Worm (Caenorhabditis elegans): Measurements from ENCODE around the gene srg-61.

Gene srg-61

DNA sequence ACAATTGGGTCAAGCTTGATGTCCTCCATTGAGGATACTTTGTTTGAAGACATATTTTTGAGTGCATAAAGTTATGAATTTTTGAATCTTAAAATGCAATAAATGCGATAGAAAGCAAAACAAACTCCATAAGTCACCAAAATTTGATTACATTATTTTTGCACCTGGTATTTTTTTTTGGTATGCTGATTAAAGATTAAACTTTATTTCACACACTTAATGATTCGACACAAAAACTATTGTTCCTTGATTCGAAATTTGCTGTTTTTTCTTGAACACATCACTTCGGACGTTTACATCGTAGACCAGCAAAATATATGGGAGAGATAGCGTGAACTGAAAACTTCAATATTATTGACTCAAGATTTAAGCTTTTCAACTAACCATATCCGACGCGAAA lies at the start of gene srg-61:
TSS of gene srg-61 (minus strand) at position 101 of the 400 bp plus-strand sequence.
- TF ChIP-seq nhr-11 (tag; optimal IDR thresholded peaks at IDR 0.05) (no peak), npax-4 (tag; optimal IDR thresholded peaks at IDR 0.05) (no peak), pha-2 (tag; optimal IDR thresholded peaks at IDR 0.05) (no peak), sox-4 (tag; optimal IDR thresholded peaks at IDR 0.05) (no peak), rnt-1 (tag; optimal IDR thresholded peaks at IDR 0.05) (no peak), ceh-2 (tag; optimal IDR thresholded peaks at IDR 0.05) (no peak), sdc-2 (tag; optimal IDR thresholded peaks at IDR 0.05) (no peak), ref-2 (tag; optimal IDR thresholded peaks at IDR 0.05) (no peak), dmd-4 (tag; optimal IDR thresholded peaks at IDR 0.05; ENCODE audit: borderline replicate concordance) (no peak)

DNA sequence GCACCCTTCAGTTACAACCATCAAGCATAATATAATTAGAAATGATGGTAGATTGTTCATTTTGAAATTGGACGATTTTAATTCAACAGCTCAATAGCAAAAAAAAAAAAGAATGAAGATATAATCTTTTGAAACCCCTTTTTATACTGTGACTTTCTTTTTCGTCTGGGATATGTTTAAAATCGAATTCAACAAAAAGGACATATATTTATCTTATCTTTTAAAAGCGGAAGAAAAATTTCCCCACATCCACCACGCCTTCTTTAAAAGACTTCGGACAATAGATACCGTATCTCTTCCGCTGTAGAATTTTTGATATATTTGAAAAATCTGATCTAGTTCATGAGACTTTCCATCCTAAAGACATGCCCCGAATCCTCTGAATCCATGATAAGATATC lies 40.7 kb upstream of the srg-61 start, which contains the start of gene R05D8.11:
TSS of gene R05D8.11 (minus strand) at position 101 of the 400 bp plus-strand sequence.
- no peak for TF ChIP-seq dve-1 (tag; optimal IDR thresholded peaks at IDR 0.05)
- TF ChIP-seq ceh-19 (GFP tag; optimal IDR thresholded peaks at IDR 0.05), result no peak
- TF ChIP-seq C38D4.7 (GFP tag; optimal IDR thresholded peaks at IDR 0.05), result no peak
- TF ChIP-seq unc-42 (tag; optimal IDR thresholded peaks at IDR 0.05), result no peak
- no peak for TF ChIP-seq elt-4 (tag; optimal IDR thresholded peaks at IDR 0.05)

- TF ChIP-seq hlh-13 (GFP tag; optimal IDR thresholded peaks at IDR 0.05) (no peak), npax-4 (tag; optimal IDR thresholded peaks at IDR 0.05) (no peak), pha-2 (tag; optimal IDR thresholded peaks at IDR 0.05) (no peak), Y22D7AL.16 (tag; optimal IDR thresholded peaks at IDR 0.05) (no peak), sox-4 (tag; optimal IDR thresholded peaks at IDR 0.05) (no peak), ceh-14 (tag; optimal IDR thresholded peaks at IDR 0.05) (no peak), C08G9.2 (tag; optimal IDR thresholded peaks at IDR 0.05) (no peak), nhr-232 (tag; optimal IDR thresholded peaks at IDR 0.05) (no peak), ztf-16 (tag; optimal IDR thresholded peaks at IDR 0.05) (no peak), ceh-19 (GFP tag; optimal IDR thresholded peaks at IDR 0.05) (no peak), che-1 (tag; optimal IDR thresholded peaks at IDR 0.05) (no peak), madf-2 (tag; optimal IDR thresholded peaks at IDR 0.05) (no peak)
Observed at ce11 chrV:2774042-2774441, 33.9 kb upstream of the srg-61 start, which contains the start of gene srj-18. Gene srj-18, plus strand, starts transcription at chrV:2774342.

- TF ChIP-seq ceh-22 (tag; optimal IDR thresholded peaks at IDR 0.05) (no peak), zip-5 (tag; optimal IDR thresholded peaks at IDR 0.05) (no peak), lin-11 (tag; optimal IDR thresholded peaks at IDR 0.05) (no peak), sox-2 (GFP tag; IDR thresholded peaks at IDR 0.05) (no peak), lim-6 (tag; optimal IDR thresholded peaks at IDR 0.05) (no peak)
Observed at ce11 chrV:2771560-2771959, 31.4 kb upstream of the srg-61 start, which contains the start of gene srh-56. Gene srh-56, plus strand, starts transcription at chrV:2771860.

DNA sequence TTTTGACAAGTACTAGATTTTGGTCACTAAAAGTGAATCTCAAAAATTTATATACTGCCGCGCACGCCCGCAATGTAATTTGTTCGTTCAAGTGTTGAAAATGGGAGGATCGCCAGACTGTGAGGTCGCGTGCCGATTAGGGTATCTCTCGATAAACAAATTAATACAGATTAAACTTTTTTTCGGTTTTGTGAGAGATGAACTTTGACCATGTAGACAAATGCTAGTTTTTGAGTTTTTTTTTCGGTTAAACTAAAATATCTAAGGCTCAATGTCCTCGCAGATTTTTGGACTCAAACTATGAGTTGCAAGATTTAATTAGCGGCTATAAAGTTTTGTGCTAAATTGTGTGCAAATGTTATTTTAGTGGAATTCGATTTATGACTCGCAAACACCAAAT lies 29.6 kb upstream of the srg-61 start, which contains the start of gene dhs-15:
TSS of gene dhs-15 (minus strand) at position 101 of the 400 bp plus-strand sequence.
- TF ChIP-seq sox-4 (tag; optimal IDR thresholded peaks at IDR 0.05), result no peak
- no peak for TF ChIP-seq pros-1 (tag; optimal IDR thresholded peaks at IDR 0.05)
- no peak for TF ChIP-seq ceh-18 (tag; optimal IDR thresholded peaks at IDR 0.05)
- TF ChIP-seq fkh-6 (tag; optimal IDR thresholded peaks at IDR 0.05), result no peak
- TF ChIP-seq hlh-30 (tag; optimal IDR thresholded peaks at IDR 0.05; ENCODE audit: insufficient read depth), result no peak
- TF ChIP-seq pqm-1 (tag; optimal IDR thresholded peaks at IDR 0.05), result no peak
- no peak for TF ChIP-seq ceh-24 (tag; optimal IDR thresholded peaks at IDR 0.05)
- TF ChIP-seq tbx-7 (tag; optimal IDR thresholded peaks at IDR 0.05), result no peak
- no peak for TF ChIP-seq hlh-15 (tag; optimal IDR thresholded peaks at IDR 0.05)
- TF ChIP-seq K02D7.2 (tag; optimal IDR thresholded peaks at IDR 0.05), result no peak
- no peak for TF ChIP-seq pax-1 (tag; optimal IDR thresholded peaks at IDR 0.05)
- TF ChIP-seq lim-6 (tag; optimal IDR thresholded peaks at IDR 0.05), result no peak
- TF ChIP-seq C38D4.7 (GFP tag; optimal IDR thresholded peaks at IDR 0.05), result no peak

All from whole organism, late embryonic.